Fruit fly (Drosophila melanogaster) whole organism, embryonic: ENCODE measurements around the gene CG12645.

ENCODE experiments used
- CG7372 ChIP-seq: fragments of 200-800 bp; sonication (Bioruptor generic); IDR thresholded peaks from 2 replicates; pipeline ENCODE4 v1.3.6; 2022; ENCODE audit warnings: missing biosample characterization, missing genetic modification characterization
- CG9932 ChIP-seq: fragments of 200-800 bp; sonication (Bioruptor generic); IDR thresholded peaks from 2 replicates; pipeline ENCODE4 v1.3.6; 2022; ENCODE audit warnings: missing biosample characterization, missing genetic modification characterization
- Camta ChIP-seq: fragments of 200-800 bp; sonication (Bioruptor generic); optimal IDR thresholded peaks from 2 replicates; lab custom pipeline; 2016; ENCODE audit warnings: missing biosample characterization, missing genetic modification characterization
- NC2β ChIP-seq: fragments of 200-800 bp; sonication (Bioruptor generic); optimal IDR thresholded peaks from 2 replicates; lab custom pipeline; 2016; ENCODE audit warnings: missing biosample characterization, missing genetic modification characterization
- Opbp ChIP-seq: fragments of 200-800 bp; sonication (Bioruptor generic); IDR thresholded peaks from 3 replicates; pipeline ENCODE4 v1.3.6; 2022; ENCODE audit warnings: missing biosample characterization, missing genetic modification characterization; ENCODE audit not compliant: partially characterized antibody
- Poxn ChIP-seq: fragments of 200-800 bp; sonication (Bioruptor generic); IDR thresholded peaks from 2 replicates; pipeline ENCODE4 v1.3.6; 2022; ENCODE audit warnings: missing biosample characterization, missing genetic modification characterization
- ato ChIP-seq: fragments of 200-800 bp; sonication (Bioruptor generic); IDR thresholded peaks from 2 replicates; pipeline ENCODE4 v1.3.6; 2022; ENCODE audit warnings: missing biosample characterization, missing genetic modification characterization; ENCODE audit not compliant: partially characterized antibody
- ftz-f1 ChIP-seq: fragments of 200-800 bp; sonication (Bioruptor generic); optimal IDR thresholded peaks from 2 replicates; lab custom pipeline; 2016; ENCODE audit warnings: missing biosample characterization, missing genetic modification characterization

- TF ChIP-seq ftz-f1 (GFP tag; lab: Kevin White, UChicago) = no peak
- no peak for TF ChIP-seq Poxn
- no peak for TF ChIP-seq ato (GFP tag; lab: Robert Waterston, UW)
- no peak for TF ChIP-seq CG9932 (GFP tag; lab: Robert Waterston, UW)
- TF ChIP-seq Camta = no peak
- no peak for TF ChIP-seq Opbp (GFP tag; lab: Robert Waterston, UW)
- no peak for TF ChIP-seq CG7372
- TF ChIP-seq NC2β (GFP tag; lab: Kevin White, UChicago) = no peak
These were observed 39.3 kb upstream of the CG12645 start for dm6 chrX:10113910-10114790.
